Worm (Caenorhabditis elegans): Measurements from ENCODE around the gene F54D12.1.

DNA sequence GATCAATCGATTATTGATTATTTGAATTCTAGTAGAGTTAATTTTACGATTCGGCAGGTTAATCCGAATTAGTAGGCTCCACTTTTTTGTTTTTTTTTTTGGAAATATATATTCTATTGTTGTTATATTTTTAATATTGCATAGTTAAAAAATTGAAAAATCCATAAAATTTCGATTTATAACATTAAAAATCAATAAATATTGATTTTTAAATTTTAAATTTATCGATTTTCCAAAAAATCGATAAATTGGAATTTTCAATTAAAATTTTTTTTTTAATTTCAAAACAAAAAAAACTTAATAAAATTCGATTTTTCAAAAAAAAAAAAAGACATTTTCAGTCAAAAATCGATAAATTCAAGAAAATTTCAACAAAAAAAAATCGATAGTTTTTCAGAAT, 19.8 kb downstream of the F54D12.1 start:
- TF ChIP-seq snpc-4 (tag; optimal IDR thresholded peaks at IDR 0.05) (no peak), dve-1 (tag; optimal IDR thresholded peaks at IDR 0.05; ENCODE audit: insufficient read depth) (no peak), zag-1 (tag; optimal IDR thresholded peaks at IDR 0.05) (no peak), nhr-237 (tag; optimal IDR thresholded peaks at IDR 0.05) (no peak), mxl-2 (GFP tag; conservative IDR thresholded peaks at IDR 0.05) (no peak), ztf-11 (tag; optimal IDR thresholded peaks at IDR 0.05) (no peak)

All from whole organism, L4 larva.